Fruit fly (Drosophila melanogaster) whole organism, embryonic: ENCODE results near the gene CG9733.

Experiments used
- Ada2b ChIP-seq: fragments of 200-800 bp; sonication (Bioruptor generic); IDR thresholded peaks from 2 replicates; pipeline ENCODE4 v1.3.6; 2022; ENCODE audit warnings: missing biosample characterization, missing genetic modification characterization
- Bdp1 ChIP-seq: fragments of 200-800 bp; sonication (Bioruptor generic); optimal IDR thresholded peaks from 3 replicates; lab custom pipeline; 2016; ENCODE audit warnings: missing biosample characterization, missing genetic modification characterization
- CG10654 ChIP-seq: fragments of 200-800 bp; sonication (Bioruptor generic); optimal IDR thresholded peaks from 2 replicates; lab custom pipeline; 2016; ENCODE audit warnings: missing biosample characterization, missing genetic modification characterization
- CG10979 ChIP-seq: fragments of 200-800 bp; sonication (Bioruptor generic); optimal IDR thresholded peaks from 2 replicates; lab custom pipeline; 2018; ENCODE audit warnings: missing biosample characterization, mild to moderate bottlenecking, missing genetic modification characterization, moderate library complexity
- CG12219 ChIP-seq: fragments of 200-800 bp; sonication (Bioruptor generic); optimal IDR thresholded peaks from 3 replicates; lab custom pipeline; 2018; ENCODE audit warnings: missing biosample characterization, mild to moderate bottlenecking, missing genetic modification characterization
- CG13287 ChIP-seq: fragments of 200-800 bp; sonication (Bioruptor generic); IDR thresholded peaks from 2 replicates; pipeline ENCODE4 v1.3.6; 2022; ENCODE audit warnings: missing biosample characterization, missing genetic modification characterization; ENCODE audit not compliant: partially characterized antibody
- CG14050 ChIP-seq: fragments of 200-800 bp; sonication (Bioruptor generic); IDR thresholded peaks from 3 replicates; pipeline ENCODE4 v1.3.6; 2022; ENCODE audit warnings: missing biosample characterization, missing genetic modification characterization
- CG17361 ChIP-seq: fragments of 200-800 bp; sonication (Bioruptor generic); IDR thresholded peaks from 3 replicates; pipeline ENCODE4 v1.3.6; 2022; ENCODE audit warnings: missing biosample characterization, missing genetic modification characterization
- CG17802 ChIP-seq: fragments of 200-800 bp; sonication (Bioruptor generic); optimal IDR thresholded peaks from 2 replicates; lab custom pipeline; 2018; ENCODE audit warnings: missing biosample characterization, mild to moderate bottlenecking, missing genetic modification characterization, moderate library complexity
- CG1792 ChIP-seq: fragments of 200-800 bp; sonication (Bioruptor generic); optimal IDR thresholded peaks from 2 replicates; lab custom pipeline; 2016; ENCODE audit warnings: missing biosample characterization, missing genetic modification characterization
- CG18476 ChIP-seq: fragments of 200-800 bp; sonication (Bioruptor generic); optimal IDR thresholded peaks from 2 replicates; lab custom pipeline; 2016; ENCODE audit warnings: missing biosample characterization, mild to moderate bottlenecking, missing genetic modification characterization
- CG2199 ChIP-seq: fragments of 200-800 bp; sonication (Bioruptor generic); IDR thresholded peaks from 3 replicates; pipeline ENCODE4 v1.3.6; 2022; ENCODE audit warnings: missing biosample characterization, missing genetic modification characterization
- CG43689 ChIP-seq: fragments of 200-800 bp; sonication (Bioruptor generic); IDR thresholded peaks from 2 replicates; pipeline ENCODE4 v1.3.6; 2022; ENCODE audit warnings: missing biosample characterization, missing genetic modification characterization
- CG6791 ChIP-seq: fragments of 200-800 bp; sonication (Bioruptor generic); IDR thresholded peaks from 3 replicates; pipeline ENCODE4 v1.3.6; 2022; ENCODE audit warnings: missing biosample characterization, missing genetic modification characterization; ENCODE audit not compliant: partially characterized antibody
- CG8290 ChIP-seq, 3 experiments: fragments of 200-800 bp; sonication (Bioruptor generic); optimal IDR thresholded peaks; 2 replicates each; lab custom pipeline; 2016 to 2019; ENCODE audit warnings: missing biosample characterization in 3 of 3, missing genetic modification characterization in 3 of 3, mild to moderate bottlenecking in 2 of 3, moderate library complexity in 1 of 3
- D ChIP-seq, 2 experiments: fragments of 200-800 bp in 1 of 2; fragments of >200 bp in 1 of 2; sonication (Bioruptor generic) in 1 of 2; optimal IDR thresholded peaks; 2 replicates in 1 of 2; 3 replicates in 1 of 2; lab custom pipeline; 2017; ENCODE audit warnings: mild to moderate bottlenecking in 1 of 2, missing biosample characterization in 1 of 2, missing genetic modification characterization in 1 of 2, missing genetic modification reagents in 1 of 2
- Doc3 ChIP-seq: fragments of 200-800 bp; sonication (Bioruptor generic); IDR thresholded peaks from 3 replicates; pipeline ENCODE4 v1.3.6; 2022; ENCODE audit warnings: missing biosample characterization, missing genetic modification characterization; ENCODE audit not compliant: partially characterized antibody
- Eip74EF ChIP-seq, 2 experiments: fragments of 200-800 bp in 1 of 2; fragments of >200 bp in 1 of 2; sonication (Bioruptor generic) in 1 of 2; optimal IDR thresholded peaks; 2 replicates each; lab custom pipeline; 2017 to 2019; ENCODE audit warnings: missing biosample characterization in 2 of 2, missing genetic modification characterization in 2 of 2, mild to moderate bottlenecking in 1 of 2, moderate library complexity in 1 of 2
- Fer1 ChIP-seq: fragments of 200-800 bp; sonication (Bioruptor generic); optimal IDR thresholded peaks from 2 replicates; lab custom pipeline; 2017; ENCODE audit warnings: missing biosample characterization, mild to moderate bottlenecking, missing genetic modification characterization
- Mad ChIP-seq: fragments of 200-800 bp; sonication (Bioruptor generic); optimal IDR thresholded peaks from 2 replicates; lab custom pipeline; 2016; ENCODE audit warnings: missing biosample characterization, missing genetic modification characterization
- NC2α ChIP-seq: fragments of 200-800 bp; sonication (Bioruptor generic); optimal IDR thresholded peaks from 2 replicates; lab custom pipeline; 2016; ENCODE audit warnings: missing biosample characterization, missing genetic modification characterization
- NC2β ChIP-seq: fragments of 200-800 bp; sonication (Bioruptor generic); optimal IDR thresholded peaks from 2 replicates; lab custom pipeline; 2016; ENCODE audit warnings: missing biosample characterization, missing genetic modification characterization
- NFAT ChIP-seq: fragments of 200-800 bp; sonication (Bioruptor generic); IDR thresholded peaks from 2 replicates; pipeline ENCODE4 v1.3.6; 2022; ENCODE audit warnings: missing biosample characterization, missing genetic modification characterization
- NK7.1 ChIP-seq: fragments of 200-800 bp; sonication (Bioruptor generic); optimal IDR thresholded peaks from 3 replicates; lab custom pipeline; 2016; ENCODE audit warnings: missing biosample characterization, missing genetic modification characterization
- Poxn ChIP-seq: fragments of 200-800 bp; sonication (Bioruptor generic); IDR thresholded peaks from 2 replicates; pipeline ENCODE4 v1.3.6; 2022; ENCODE audit warnings: missing biosample characterization, missing genetic modification characterization
- Scr ChIP-seq: fragments of 200-800 bp; sonication (Bioruptor generic); IDR thresholded peaks from 2 replicates; pipeline ENCODE4 v1.3.6; 2022; ENCODE audit warnings: missing biosample characterization, missing genetic modification characterization; ENCODE audit not compliant: partially characterized antibody
- Sin3A ChIP-seq: fragments of >200 bp; optimal IDR thresholded peaks from 2 replicates; lab custom pipeline; 2018
- Usf ChIP-seq: fragments of 200-800 bp; sonication (Bioruptor generic); optimal IDR thresholded peaks from 2 replicates; lab custom pipeline; 2017; ENCODE audit warnings: missing genotype, missing biosample characterization, missing genetic modification characterization
- amos ChIP-seq: fragments of 200-800 bp; sonication (Bioruptor generic); IDR thresholded peaks from 2 replicates; pipeline ENCODE4 v1.3.6; 2022; ENCODE audit warnings: missing biosample characterization, missing genetic modification characterization; ENCODE audit not compliant: partially characterized antibody
- chinmo ChIP-seq: fragments of 200-800 bp; sonication (Bioruptor generic); IDR thresholded peaks from 4 replicates; pipeline ENCODE4 v1.3.6; 2022; ENCODE audit warnings: missing biosample characterization, missing genetic modification characterization; ENCODE audit not compliant: partially characterized antibody
- jing ChIP-seq: fragments of 200-800 bp; sonication (Bioruptor generic); optimal IDR thresholded peaks from 2 replicates; lab custom pipeline; 2018; ENCODE audit warnings: missing biosample characterization, mild to moderate bottlenecking, missing genetic modification characterization
- jumu ChIP-seq: fragments of 200-800 bp; sonication (Bioruptor generic); optimal IDR thresholded peaks from 3 replicates; lab custom pipeline; 2016; ENCODE audit warnings: missing biosample characterization, missing genetic modification characterization
- klu ChIP-seq: fragments of 200-800 bp; sonication (Bioruptor generic); IDR thresholded peaks from 2 replicates; pipeline ENCODE4 v1.3.6; 2022; ENCODE audit warnings: missing biosample characterization, missing genetic modification characterization
- lab ChIP-seq: fragments of 200-800 bp; sonication (Bioruptor generic); optimal IDR thresholded peaks from 3 replicates; lab custom pipeline; 2017; ENCODE audit warnings: missing biosample characterization, missing genetic modification characterization, mild to moderate bottlenecking, moderate library complexity, missing genetic modification reagents
- mld ChIP-seq: fragments of 200-800 bp; sonication (Bioruptor generic); IDR thresholded peaks from 3 replicates; pipeline ENCODE4 v1.3.6; 2022; ENCODE audit warnings: missing biosample characterization, missing genetic modification characterization; ENCODE audit not compliant: partially characterized antibody
- nerfin-2 ChIP-seq: fragments of 200-800 bp; sonication (Bioruptor generic); IDR thresholded peaks from 2 replicates; pipeline ENCODE4 v1.3.6; 2022; ENCODE audit warnings: missing biosample characterization, missing genetic modification characterization; ENCODE audit not compliant: partially characterized antibody
- oc ChIP-seq: fragments of 200-800 bp; sonication (Bioruptor generic); optimal IDR thresholded peaks from 2 replicates; lab custom pipeline; 2018; ENCODE audit warnings: missing biosample characterization, mild to moderate bottlenecking, missing genetic modification characterization, moderate library complexity
- pzg ChIP-seq: fragments of 200-800 bp; sonication (Bioruptor generic); optimal IDR thresholded peaks from 3 replicates; lab custom pipeline; 2018; ENCODE audit warnings: missing biosample characterization, mild to moderate bottlenecking, missing genetic modification characterization, moderate library complexity
- seq ChIP-seq: fragments of 200-800 bp; sonication (Bioruptor generic); IDR thresholded peaks from 2 replicates; pipeline ENCODE4 v1.3.6; 2022; ENCODE audit warnings: missing biosample characterization, missing genetic modification characterization
- slou ChIP-seq: fragments of 200-800 bp; sonication (Bioruptor generic); optimal IDR thresholded peaks from 3 replicates; lab custom pipeline; 2016; ENCODE audit warnings: missing biosample characterization, missing genetic modification characterization
- tap ChIP-seq: fragments of 200-800 bp; optimal IDR thresholded peaks from 3 replicates; lab custom pipeline; 2019; ENCODE audit warnings: missing biosample characterization, mild to moderate bottlenecking, missing genetic modification characterization, moderate library complexity

Gene CG9733

dm6 chr3R:30247802-30248363, 1.4 kb upstream of the CG9733 start (continued):
- 0 out of 3 replicates have a peak, but pooled peaks have one; percentile 39 for TF ChIP-seq mld (GFP tag; lab: Robert Waterston, UW)
- TF ChIP-seq Fer1 (GFP tag; lab: Kevin White, UChicago), result no peak
- no peak for TF ChIP-seq Ada2b (GFP tag; lab: Robert Waterston, UW)
- no peak for TF ChIP-seq CG8290 (GFP tag; optimal IDR thresholded peaks at IDR 0.05; lab: Kevin White, UChicago)
- TF ChIP-seq CG8290 (tag; optimal IDR thresholded peaks at IDR 0.05; lab: Kevin White, UChicago), result no peak
- peak; percentile 21 for TF ChIP-seq lab (GFP tag; lab: Kevin White, UChicago)
- TF ChIP-seq CG43689 (GFP tag; lab: Robert Waterston, UW), result no peak
- TF ChIP-seq Scr (GFP tag; lab: Robert Waterston, UW), result peak; percentile 51
- no peak for TF ChIP-seq jumu (GFP tag; lab: Kevin White, UChicago)
- no peak for TF ChIP-seq Usf (GFP tag; lab: Kevin White, UChicago)
- TF ChIP-seq CG18476 (GFP tag; lab: Kevin White, UChicago), result no peak
- TF ChIP-seq tap, result no peak
- TF ChIP-seq NC2α (GFP tag; lab: Kevin White, UChicago), result no peak
- TF ChIP-seq seq (GFP tag; lab: Robert Waterston, UW), result no peak
- no peak for TF ChIP-seq klu (GFP tag; lab: Robert Waterston, UW)
- TF ChIP-seq Sin3A (lab: Kevin White, UChicago), result no peak
- no peak for TF ChIP-seq Mad (GFP tag; lab: Kevin White, UChicago)
- TF ChIP-seq CG1792 (GFP tag; lab: Kevin White, UChicago), result no peak
- no peak for TF ChIP-seq NK7.1 (GFP tag; lab: Kevin White, UChicago)
- no peak for TF ChIP-seq CG17361 (GFP tag; lab: Robert Waterston, UW)
- TF ChIP-seq CG2199 (GFP tag; lab: Robert Waterston, UW), result 0 out of 3 replicates have a peak, but pooled peaks have one; percentile 33
- no peak for TF ChIP-seq Doc3 (GFP tag; lab: Robert Waterston, UW)
- TF ChIP-seq CG10654 (GFP tag; lab: Kevin White, UChicago), result no peak
- TF ChIP-seq jing (GFP tag; lab: Kevin White, UChicago), result no peak
- no peak for TF ChIP-seq NC2β (GFP tag; lab: Kevin White, UChicago)
- no peak for TF ChIP-seq Poxn (GFP tag; lab: Robert Waterston, UW)
- TF ChIP-seq Bdp1 (GFP tag; lab: Kevin White, UChicago), result peak; percentile 97
- peak; percentile 78; the same call in 2 of the 3 replicates for TF ChIP-seq CG6791 (GFP tag; lab: Robert Waterston, UW)
- TF ChIP-seq oc (tag; lab: Kevin White, UChicago), result no peak
- TF ChIP-seq slou (GFP tag; lab: Kevin White, UChicago), result no peak
- peak; percentile 21; the same call in 1 of the 2 replicates for TF ChIP-seq CG13287
- peak; percentile 66 for TF ChIP-seq amos (GFP tag; lab: Robert Waterston, UW)
- peak; percentile 50; the same call in 1 of the 2 replicates for TF ChIP-seq nerfin-2 (GFP tag; lab: Robert Waterston, UW)
- no peak for TF ChIP-seq pzg
- no peak for TF ChIP-seq CG17802 (tag; lab: Kevin White, UChicago)
- TF ChIP-seq CG10979 (tag; lab: Kevin White, UChicago), result no peak
- TF ChIP-seq D (optimal IDR thresholded peaks at IDR 0.05; lab: Kevin White, UChicago), result no peak
- no peak for TF ChIP-seq D (GFP tag; optimal IDR thresholded peaks at IDR 0.05; lab: Kevin White, UChicago)
- no peak for TF ChIP-seq CG14050 (GFP tag; lab: Robert Waterston, UW)
- TF ChIP-seq NFAT (GFP tag; lab: Robert Waterston, UW), result no peak
- 0 out of 4 replicates have a peak, but pooled peaks have one; percentile 9 for TF ChIP-seq chinmo (GFP tag; lab: Robert Waterston, UW)
- no peak for TF ChIP-seq CG12219 (GFP tag; lab: Kevin White, UChicago)
- no peak for TF ChIP-seq Eip74EF (GFP tag; optimal IDR thresholded peaks at IDR 0.05; lab: Kevin White, UChicago)
- TF ChIP-seq, all 482 proteins: peak for 29
